Fruit fly (Drosophila melanogaster): ENCODE results near the gene Ccdc56.
A peak's percentile ranks its signal among the peaks of the same experiment; 100 is the strongest.

Gene Ccdc56

DNA sequence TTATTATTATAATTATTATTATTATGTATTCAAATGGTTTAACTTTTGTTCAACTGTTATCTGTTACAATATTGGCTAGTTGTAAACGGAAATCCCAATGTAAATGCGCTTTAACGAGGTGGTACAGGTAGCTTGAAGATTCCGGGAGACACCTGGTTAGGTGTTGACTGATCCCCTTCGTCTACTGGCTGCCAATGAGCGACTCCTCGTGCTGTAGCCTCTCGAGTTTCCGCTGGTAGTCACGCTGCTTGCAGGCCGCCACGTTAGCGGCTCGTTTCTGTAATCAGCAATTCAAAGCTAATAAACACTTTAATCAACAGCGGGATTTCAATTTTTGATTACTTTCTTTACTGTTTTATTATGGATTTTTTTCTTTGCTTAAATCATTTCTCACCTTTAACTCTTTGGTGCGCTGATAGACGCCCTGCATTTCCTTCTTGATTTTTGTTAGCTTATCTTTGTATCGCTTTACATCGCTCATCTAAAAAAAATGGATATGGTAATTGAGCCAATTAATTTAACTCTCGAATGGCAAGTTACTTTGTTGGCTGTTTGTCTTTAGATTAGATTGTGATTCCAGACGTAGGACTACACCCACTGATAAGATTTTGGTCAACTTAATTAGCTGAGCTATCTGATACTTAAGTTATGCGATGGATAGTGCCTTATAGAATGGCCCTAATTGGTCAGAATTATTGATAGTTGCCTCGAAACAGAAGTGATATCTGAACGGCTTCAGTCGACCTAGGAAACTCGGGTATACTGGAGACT is 18.8 kb upstream of the Ccdc56 start:
- peak; percentile 31 for TF ChIP-seq Sp1 (GFP tag; optimal IDR thresholded peaks at IDR 0.05)
- TF ChIP-seq pan (optimal IDR thresholded peaks at IDR 0.05) = no peak
- peak; percentile 81 for TF ChIP-seq Vsx2 (GFP tag; optimal IDR thresholded peaks at IDR 0.05; ENCODE audit: partially characterized antibody)
- TF ChIP-seq Rel (GFP tag; optimal IDR thresholded peaks at IDR 0.05) = no peak
- TF ChIP-seq Rel (tag; optimal IDR thresholded peaks at IDR 0.05) = peak; percentile 6
- TF ChIP-seq GATAd (GFP tag; optimal IDR thresholded peaks at IDR 0.05) = no peak
- TF ChIP-seq Hr83 (GFP tag; optimal IDR thresholded peaks at IDR 0.05; ENCODE audit: poor library complexity, severe bottlenecking) = no peak
- no peak for TF ChIP-seq br (GFP tag; optimal IDR thresholded peaks at IDR 0.05)

DNA sequence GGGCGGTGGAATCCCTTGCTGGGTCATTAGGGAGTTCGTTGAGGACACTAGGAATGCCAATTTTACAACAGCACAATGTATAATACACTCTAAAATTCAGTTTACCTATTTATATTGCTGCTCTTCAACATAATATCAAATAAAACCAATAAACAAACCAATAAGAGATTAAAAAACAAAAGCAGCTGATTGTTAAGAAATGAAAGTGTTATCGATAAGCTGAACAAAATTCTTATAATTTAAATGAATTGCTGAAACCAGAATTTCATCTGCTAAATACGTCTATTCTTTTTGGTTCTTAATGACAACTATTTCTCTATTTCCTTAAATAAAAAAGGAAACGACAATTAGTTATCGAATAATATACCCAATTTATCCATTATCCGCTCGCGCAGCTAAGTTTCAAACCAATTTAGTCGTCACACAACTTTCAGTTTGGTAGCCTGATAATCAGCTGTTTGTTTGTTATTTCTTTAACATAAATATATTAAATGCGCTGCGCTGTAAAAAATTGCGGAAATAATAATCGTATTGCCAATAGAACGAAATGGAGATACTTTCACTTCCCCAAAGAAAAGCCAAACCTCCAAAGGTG is 17.5 kb upstream of the Ccdc56 start, which contains the start of the genes Pldn and CG14135:
Pldn (minus strand) TSS at position 197 of the 595 bp plus-strand sequence.
CG14135 (plus strand) TSS at position 369 of the 595 bp plus-strand sequence.
- TF ChIP-seq brk (GFP tag; optimal IDR thresholded peaks at IDR 0.05) = peak; percentile 10
- peak; percentile 3 for TF ChIP-seq Hnf4 (GFP tag; optimal IDR thresholded peaks at IDR 0.05)
- no peak for TF ChIP-seq CG9705 (GFP tag; optimal IDR thresholded peaks at IDR 0.05)
- peak; percentile 58 for TF ChIP-seq tai (GFP tag; optimal IDR thresholded peaks at IDR 0.05)
- TF ChIP-seq Hr78 (GFP tag; optimal IDR thresholded peaks at IDR 0.05) = no peak
- TF ChIP-seq Myc (optimal IDR thresholded peaks at IDR 0.05) = peak; percentile 43
- no peak for TF ChIP-seq Abd-B (GFP tag; optimal IDR thresholded peaks at IDR 0.05)

DNA sequence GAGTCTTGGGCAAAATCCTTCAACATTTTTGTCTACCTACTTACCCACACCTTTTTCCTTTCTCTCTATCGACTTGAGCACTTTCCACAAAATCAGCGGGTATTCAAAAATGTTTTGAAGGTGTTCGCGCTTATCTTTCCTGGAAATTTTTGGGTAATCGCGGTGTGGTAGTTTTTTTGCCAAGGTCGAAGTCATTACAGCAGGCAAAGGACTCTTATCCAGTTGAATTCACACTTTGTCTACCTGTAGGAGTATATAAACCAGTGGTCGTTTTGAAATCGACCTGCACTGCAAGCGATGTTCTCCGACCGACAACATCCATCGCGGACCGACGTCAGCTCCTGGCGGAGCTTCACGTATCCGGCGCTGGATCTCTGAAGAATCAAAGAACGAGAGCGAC is 15.9 kb upstream of the Ccdc56 start:
- no peak for TF ChIP-seq N (GFP tag; optimal IDR thresholded peaks at IDR 0.05)
- no peak for TF ChIP-seq ey (GFP tag; optimal IDR thresholded peaks at IDR 0.05)
- TF ChIP-seq brk (GFP tag; optimal IDR thresholded peaks at IDR 0.05) = no peak
- no peak for TF ChIP-seq rgr (GFP tag; optimal IDR thresholded peaks at IDR 0.05)

DNA sequence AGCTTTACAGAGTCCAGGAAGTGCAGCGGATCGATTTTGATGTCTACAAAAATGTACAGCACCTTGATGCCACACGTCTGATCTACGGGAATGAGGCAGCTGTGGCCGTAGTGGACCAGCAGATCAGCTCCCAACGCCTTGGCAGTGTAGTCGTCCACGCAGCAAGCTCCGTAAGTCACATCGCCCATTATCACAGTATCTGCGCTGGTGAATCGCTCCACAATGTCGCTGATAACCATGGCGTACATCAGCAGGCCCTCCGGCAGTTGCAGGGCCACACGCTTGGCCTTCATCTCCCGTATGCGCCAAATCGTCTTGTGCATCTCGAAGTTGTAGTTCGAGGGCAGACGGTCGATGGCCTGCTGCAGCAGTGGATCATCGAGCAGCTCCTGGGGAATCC is 13.7 kb upstream of the Ccdc56 start:
- TF ChIP-seq h (GFP tag; optimal IDR thresholded peaks at IDR 0.05) (no peak), dsf (GFP tag; optimal IDR thresholded peaks at IDR 0.05; ENCODE audit: borderline replicate concordance) (no peak), psq (GFP tag; optimal IDR thresholded peaks at IDR 0.05) (no peak), Abd-B (GFP tag; optimal IDR thresholded peaks at IDR 0.05) (no peak), jim (GFP tag; optimal IDR thresholded peaks at IDR 0.05) (no peak), foxo (GFP tag; optimal IDR thresholded peaks at IDR 0.05) (no peak), Mio (GFP tag; optimal IDR thresholded peaks at IDR 0.05) (no peak), dmrt93B (GFP tag; optimal IDR thresholded peaks at IDR 0.05) (no peak)

DNA sequence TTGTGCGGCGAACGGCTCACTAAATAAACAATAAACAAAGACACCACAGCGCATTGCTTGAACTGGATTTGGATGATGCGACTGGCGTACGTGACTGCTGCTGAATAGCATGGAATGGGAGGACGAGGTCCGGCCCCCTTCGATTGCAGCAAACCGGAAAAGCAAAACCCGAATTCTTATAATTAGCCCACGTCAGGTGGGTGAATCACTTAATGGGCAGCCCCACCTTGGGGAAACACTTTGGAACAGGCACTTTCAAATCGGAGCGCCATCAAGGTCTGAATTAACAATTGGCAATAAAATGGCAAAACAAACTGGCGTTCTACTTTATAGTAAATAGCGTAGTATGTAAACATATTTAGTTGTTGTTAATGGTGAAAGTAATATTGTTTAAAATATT is 13.0 kb upstream of the Ccdc56 start:
- TF ChIP-seq h (GFP tag; optimal IDR thresholded peaks at IDR 0.05) = no peak
- no peak for TF ChIP-seq sage (GFP tag; optimal IDR thresholded peaks at IDR 0.05)
- no peak for TF ChIP-seq CG32264 (GFP tag; optimal IDR thresholded peaks at IDR 0.05)
- TF ChIP-seq Jra (GFP tag; optimal IDR thresholded peaks at IDR 0.05) = no peak
- no peak for TF ChIP-seq Mio (GFP tag; optimal IDR thresholded peaks at IDR 0.05)
- no peak for TF ChIP-seq dsf (GFP tag; optimal IDR thresholded peaks at IDR 0.05; ENCODE audit: borderline replicate concordance)
- no peak for TF ChIP-seq Abd-B (GFP tag; optimal IDR thresholded peaks at IDR 0.05)
- TF ChIP-seq Rel (GFP tag; optimal IDR thresholded peaks at IDR 0.05) = no peak
- peak; percentile 88 for TF ChIP-seq Rel (tag; optimal IDR thresholded peaks at IDR 0.05)
- no peak for TF ChIP-seq OdsH (GFP tag; optimal IDR thresholded peaks at IDR 0.05)
- no peak for TF ChIP-seq HLH106 (tag; optimal IDR thresholded peaks at IDR 0.05)
- TF ChIP-seq Hr78 (GFP tag; optimal IDR thresholded peaks at IDR 0.05) = no peak
- TF ChIP-seq Vsx2 (GFP tag; optimal IDR thresholded peaks at IDR 0.05; ENCODE audit: partially characterized antibody) = peak; percentile 77
- TF ChIP-seq brk (GFP tag; optimal IDR thresholded peaks at IDR 0.05) = no peak
- TF ChIP-seq Dfd (GFP tag; optimal IDR thresholded peaks at IDR 0.05) = no peak

Data from whole organism, wandering third instar larva.